Fruit fly (Drosophila melanogaster): ENCODE data around the gene RhoL.

DNA sequence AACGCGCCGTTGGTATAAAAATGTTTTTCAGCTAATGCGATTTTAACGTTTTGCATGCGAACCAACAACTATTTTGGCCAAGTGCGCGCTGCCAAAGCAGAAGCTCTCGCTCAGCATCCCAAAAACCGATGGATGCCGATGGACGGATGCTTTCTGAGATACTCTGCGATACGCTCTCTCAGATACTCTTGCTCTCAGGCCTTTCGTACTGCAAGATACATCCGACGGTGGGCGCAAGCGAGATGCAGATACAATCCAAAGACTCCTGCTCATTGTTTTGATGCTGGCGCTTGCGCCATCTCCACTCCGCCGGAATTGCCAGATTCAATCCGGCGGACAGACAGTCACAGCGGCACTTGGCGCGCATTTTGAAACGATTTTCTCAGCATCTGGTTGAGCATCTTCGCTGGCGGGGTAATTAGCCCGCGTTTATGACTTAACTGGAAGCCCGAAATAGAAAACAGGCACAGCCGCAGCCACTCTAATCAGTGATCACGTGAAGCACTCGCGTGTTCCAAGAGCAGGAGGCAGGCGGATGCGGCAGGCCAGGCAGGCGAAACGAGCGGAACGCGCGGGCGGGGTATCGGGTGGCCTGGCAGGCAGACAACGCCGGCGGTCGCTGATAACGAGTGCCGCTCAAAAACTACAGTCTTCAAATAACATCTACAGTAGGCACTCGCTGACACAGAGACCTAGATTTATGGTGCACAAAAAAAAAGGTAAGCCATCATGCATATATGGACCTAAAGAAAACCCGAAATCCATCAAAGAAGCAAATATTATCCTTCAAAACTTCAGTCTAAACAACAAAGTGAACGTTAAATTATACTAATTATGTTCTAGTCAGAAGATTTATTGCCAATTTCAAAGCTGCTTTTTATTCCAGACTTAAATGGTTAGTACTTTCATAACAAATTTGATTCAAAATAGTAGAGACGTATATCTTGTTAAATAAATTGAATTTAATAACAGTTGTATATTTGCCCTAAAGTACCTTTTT, 8.5 kb downstream of the RhoL start, which contains the start of gene CG16779:
- TF ChIP-seq bab1 (GFP tag; optimal IDR thresholded peaks at IDR 0.05) (no peak), CG11617 (GFP tag; optimal IDR thresholded peaks at IDR 0.05) (no peak), ovo (GFP tag; optimal IDR thresholded peaks at IDR 0.05) (no peak), CG33017 (tag; optimal IDR thresholded peaks at IDR 0.05) (no peak), CG1620 (GFP tag; optimal IDR thresholded peaks at IDR 0.05) (no peak), Mnt (GFP tag; optimal IDR thresholded peaks at IDR 0.05) (no peak), pad (GFP tag; optimal IDR thresholded peaks at IDR 0.05) (no peak), kay (GFP tag; ENCODE audit: borderline replicate concordance) (no peak), CG7101 (tag; optimal IDR thresholded peaks at IDR 0.05) (peak; percentile 25), toe (GFP tag; optimal IDR thresholded peaks at IDR 0.05) (peak; percentile 34), CG12768 (GFP tag; optimal IDR thresholded peaks at IDR 0.05) (peak; percentile 43), Hr96 (GFP tag; optimal IDR thresholded peaks at IDR 0.05) (no peak)
